Fruit fly (Drosophila melanogaster) whole organism, prepupa: ENCODE results near the gene cni.

ENCODE experiments used
- Blimp-1 ChIP-seq: fragments of 200-800 bp; sonication (Bioruptor generic); optimal IDR thresholded peaks from 3 replicates; lab custom pipeline; 2017; ENCODE audit warnings: missing biosample characterization, missing genetic modification characterization, mild to moderate bottlenecking, moderate library complexity, missing genetic modification reagents
- CG10631 ChIP-seq: fragments of 200-800 bp; sonication (Bioruptor generic); optimal IDR thresholded peaks from 2 replicates; lab custom pipeline; 2016; ENCODE audit warnings: missing biosample characterization, missing genetic modification characterization
- CG10669 ChIP-seq: fragments of 200-800 bp; sonication (Bioruptor generic); optimal IDR thresholded peaks from 3 replicates; lab custom pipeline; 2018; ENCODE audit warnings: missing biosample characterization, mild to moderate bottlenecking, missing genetic modification characterization, moderate library complexity
- CG11294 ChIP-seq: fragments of 200-800 bp; sonication (Bioruptor generic); IDR thresholded peaks from 2 replicates; pipeline ENCODE4 v1.3.6; 2022; ENCODE audit warnings: missing biosample characterization, missing genetic modification characterization
- CG11762 ChIP-seq: fragments of 200-800 bp; sonication (Bioruptor generic); optimal IDR thresholded peaks from 3 replicates; lab custom pipeline; 2016; ENCODE audit warnings: missing biosample characterization, missing genetic modification characterization; ENCODE audit not compliant: insufficient read depth
- CG11902 ChIP-seq: fragments of 200-800 bp; sonication (Bioruptor generic); optimal IDR thresholded peaks from 3 replicates; lab custom pipeline; 2016; ENCODE audit warnings: missing biosample characterization, missing genetic modification characterization
- CG15336 ChIP-seq: fragments of 200-800 bp; sonication (Bioruptor generic); IDR thresholded peaks from 2 replicates; pipeline ENCODE4 v1.3.6; 2022; ENCODE audit warnings: missing biosample characterization, missing genetic modification characterization
- CG1621 ChIP-seq: fragments of 200-800 bp; sonication (Bioruptor generic); optimal IDR thresholded peaks from 3 replicates; lab custom pipeline; 2018; ENCODE audit warnings: missing biosample characterization, mild to moderate bottlenecking, missing genetic modification characterization
- CG31627 ChIP-seq: fragments of 200-800 bp; sonication (Bioruptor generic); optimal IDR thresholded peaks from 3 replicates; lab custom pipeline; 2016; ENCODE audit warnings: missing biosample characterization, missing genetic modification characterization
- CG32006 ChIP-seq: fragments of 200-800 bp; sonication (Bioruptor generic); optimal IDR thresholded peaks from 3 replicates; lab custom pipeline; 2017; ENCODE audit warnings: missing biosample characterization, mild to moderate bottlenecking, missing genetic modification characterization
- CG34406 ChIP-seq: fragments of 200-800 bp; sonication (Bioruptor generic); optimal IDR thresholded peaks from 3 replicates; lab custom pipeline; 2016; ENCODE audit warnings: missing biosample characterization, missing genetic modification characterization
- CG3919 ChIP-seq: fragments of 200-800 bp; sonication (Bioruptor generic); optimal IDR thresholded peaks from 3 replicates; lab custom pipeline; 2016; ENCODE audit warnings: missing biosample characterization, missing genetic modification characterization
- CG4318 ChIP-seq: fragments of 200-800 bp; sonication (Bioruptor generic); optimal IDR thresholded peaks from 3 replicates; lab custom pipeline; 2017; ENCODE audit warnings: missing biosample characterization, mild to moderate bottlenecking, missing genetic modification characterization
- CG6163 ChIP-seq: fragments of 200-800 bp; sonication (Bioruptor generic); IDR thresholded peaks from 3 replicates; pipeline ENCODE4 v1.3.6; 2022; ENCODE audit warnings: missing biosample characterization, missing genetic modification characterization
- CG6276 ChIP-seq: fragments of 200-800 bp; sonication (Bioruptor generic); optimal IDR thresholded peaks from 2 replicates; lab custom pipeline; 2017; ENCODE audit warnings: missing biosample characterization, mild to moderate bottlenecking, missing genetic modification characterization
- CG6792 ChIP-seq: fragments of 200-800 bp; sonication (Bioruptor generic); optimal IDR thresholded peaks from 3 replicates; lab custom pipeline; 2016; ENCODE audit warnings: missing biosample characterization, missing genetic modification characterization
- CG6808 ChIP-seq: fragments of 200-800 bp; sonication (Bioruptor generic); optimal IDR thresholded peaks from 3 replicates; lab custom pipeline; 2017; ENCODE audit warnings: missing biosample characterization, missing genetic modification characterization, mild to moderate bottlenecking, moderate library complexity, missing genetic modification reagents
- CG6854 ChIP-seq: fragments of 200-800 bp; sonication (Bioruptor generic); optimal IDR thresholded peaks from 2 replicates; lab custom pipeline; 2017; ENCODE audit warnings: missing biosample characterization, mild to moderate bottlenecking, missing genetic modification characterization
- CG7368 ChIP-seq: fragments of 200-800 bp; sonication (Bioruptor generic); optimal IDR thresholded peaks from 3 replicates; lab custom pipeline; 2016; ENCODE audit warnings: missing biosample characterization, missing genetic modification characterization
- CG8119 ChIP-seq: fragments of 200-800 bp; sonication (Bioruptor generic); IDR thresholded peaks from 3 replicates; pipeline ENCODE4 v1.3.6; 2022; ENCODE audit warnings: missing biosample characterization, missing genetic modification characterization
- CG8632 ChIP-seq: fragments of 200-800 bp; sonication (Bioruptor generic); optimal IDR thresholded peaks from 3 replicates; lab custom pipeline; 2016; ENCODE audit warnings: missing biosample characterization, missing genetic modification characterization
- CG9139 ChIP-seq: fragments of 200-800 bp; sonication (Bioruptor generic); optimal IDR thresholded peaks from 3 replicates; lab custom pipeline; 2017; ENCODE audit warnings: missing biosample characterization, mild to moderate bottlenecking, missing genetic modification characterization
- Eip75B ChIP-seq: fragments of 200-800 bp; sonication (Bioruptor generic); optimal IDR thresholded peaks from 3 replicates; lab custom pipeline; 2016; ENCODE audit warnings: missing biosample characterization, missing genetic modification characterization
- Eip78C ChIP-seq: fragments of 200-800 bp; sonication (Bioruptor generic); peaks from one replicate; lab custom pipeline; 2016; ENCODE audit warnings: missing biosample characterization, missing genetic modification characterization
- Eip93F ChIP-seq: fragments of 200-800 bp; sonication (Bioruptor generic); optimal IDR thresholded peaks from 2 replicates; lab custom pipeline; 2016; ENCODE audit warnings: missing biosample characterization, mild to moderate bottlenecking, missing genetic modification characterization
- Ets21C ChIP-seq: fragments of 200-800 bp; sonication (Bioruptor generic); optimal IDR thresholded peaks from 3 replicates; lab custom pipeline; 2016; ENCODE audit warnings: missing biosample characterization, missing genetic modification characterization
- Gug ChIP-seq: fragments of 200-800 bp; sonication (Bioruptor generic); IDR thresholded peaks from 2 replicates; pipeline ENCODE4 v1.3.6; 2022; ENCODE audit warnings: missing biosample characterization, missing genetic modification characterization
- Hr38 ChIP-seq: sonication (Bioruptor generic); optimal IDR thresholded peaks from 2 replicates; lab custom pipeline; 2016; ENCODE audit warnings: missing biosample characterization, missing genetic modification characterization
- Hr39 ChIP-seq: fragments of 200-800 bp; sonication (Bioruptor generic); optimal IDR thresholded peaks from 2 replicates; lab custom pipeline; 2016; ENCODE audit warnings: missing biosample characterization, missing genetic modification characterization
- Hr4 ChIP-seq: fragments of 200-800 bp; sonication (Bioruptor generic); optimal IDR thresholded peaks from 3 replicates; lab custom pipeline; 2016; ENCODE audit warnings: missing biosample characterization, missing genetic modification characterization
- Lpt ChIP-seq: fragments of 200-800 bp; sonication (Bioruptor generic); optimal IDR thresholded peaks from 3 replicates; lab custom pipeline; 2016; ENCODE audit warnings: missing biosample characterization, missing genetic modification characterization
- Met ChIP-seq: fragments of 200-800 bp; sonication (Bioruptor generic); optimal IDR thresholded peaks from 3 replicates; lab custom pipeline; 2016; ENCODE audit warnings: missing biosample characterization, missing genetic modification characterization
- OdsH ChIP-seq: fragments of 200-800 bp; sonication (Bioruptor generic); optimal IDR thresholded peaks from 3 replicates; lab custom pipeline; 2016; ENCODE audit warnings: missing biosample characterization, missing genetic modification characterization
- Smox ChIP-seq: fragments of 200-800 bp; sonication (Bioruptor generic); optimal IDR thresholded peaks from 3 replicates; lab custom pipeline; 2016; ENCODE audit warnings: missing biosample characterization, missing genetic modification characterization
- Sox102F ChIP-seq: fragments of 200-800 bp; sonication (Bioruptor generic); optimal IDR thresholded peaks from 2 replicates; lab custom pipeline; 2016; ENCODE audit warnings: missing biosample characterization, mild to moderate bottlenecking, missing genetic modification characterization
- Sox14 ChIP-seq: fragments of 200-800 bp; sonication (Bioruptor generic); optimal IDR thresholded peaks from 3 replicates; lab custom pipeline; 2016; ENCODE audit warnings: missing biosample characterization, missing genetic modification characterization
- Sox15 ChIP-seq: fragments of 200-800 bp; sonication (Bioruptor generic); optimal IDR thresholded peaks from 3 replicates; lab custom pipeline; 2016; ENCODE audit warnings: missing biosample characterization, missing genetic modification characterization
- achi ChIP-seq: fragments of 200-800 bp; sonication (Bioruptor generic); optimal IDR thresholded peaks from 3 replicates; lab custom pipeline; 2016; ENCODE audit warnings: missing biosample characterization, missing genetic modification characterization
- acj6 ChIP-seq: fragments of 200-800 bp; sonication (Bioruptor generic); optimal IDR thresholded peaks from 3 replicates; lab custom pipeline; 2016; ENCODE audit warnings: missing biosample characterization, missing genetic modification characterization
- cyc ChIP-seq: fragments of 200-800 bp; sonication (Bioruptor generic); optimal IDR thresholded peaks from 3 replicates; lab custom pipeline; 2016; ENCODE audit warnings: missing biosample characterization, missing genetic modification characterization
- dac ChIP-seq: fragments of 200-800 bp; sonication (Bioruptor generic); optimal IDR thresholded peaks from 2 replicates; lab custom pipeline; 2017; ENCODE audit warnings: missing biosample characterization, mild to moderate bottlenecking, missing genetic modification characterization
- dsx ChIP-seq: fragments of 200-800 bp; optimal IDR thresholded peaks from 3 replicates; lab custom pipeline; 2019; ENCODE audit warnings: missing biosample characterization, mild to moderate bottlenecking, missing genetic modification characterization, moderate library complexity; ENCODE audit not compliant: poor library complexity, severe bottlenecking
- eg ChIP-seq: fragments of 200-800 bp; sonication (Bioruptor generic); IDR thresholded peaks from 3 replicates; pipeline ENCODE4 v1.3.6; 2022; ENCODE audit warnings: missing biosample characterization, missing genetic modification characterization
- esn ChIP-seq: fragments of 200-800 bp; sonication (Bioruptor generic); optimal IDR thresholded peaks from 2 replicates; lab custom pipeline; 2016; ENCODE audit warnings: missing biosample characterization, mild to moderate bottlenecking, missing genetic modification characterization, moderate library complexity
- fd59A ChIP-seq: fragments of 200-800 bp; sonication (Bioruptor generic); optimal IDR thresholded peaks from 2 replicates; lab custom pipeline; 2017; ENCODE audit warnings: missing biosample characterization, mild to moderate bottlenecking, missing genetic modification characterization, missing genetic modification reagents
- fkh ChIP-seq: fragments of 200-800 bp; sonication (Bioruptor generic); optimal IDR thresholded peaks from 3 replicates; lab custom pipeline; 2017; ENCODE audit warnings: missing biosample characterization, mild to moderate bottlenecking, missing genetic modification characterization, moderate library complexity
- net ChIP-seq: fragments of 200-800 bp; sonication (Bioruptor generic); optimal IDR thresholded peaks from 3 replicates; lab custom pipeline; 2016; ENCODE audit warnings: missing biosample characterization, missing genetic modification characterization
- pdm3 ChIP-seq: fragments of 200-800 bp; sonication (Bioruptor generic); optimal IDR thresholded peaks from 3 replicates; lab custom pipeline; 2016; ENCODE audit warnings: missing biosample characterization, missing genetic modification characterization
- spab ChIP-seq: fragments of 200-800 bp; sonication (Bioruptor generic); optimal IDR thresholded peaks from 2 replicates; lab custom pipeline; 2017; ENCODE audit warnings: missing biosample characterization, mild to moderate bottlenecking, missing genetic modification characterization, missing genetic modification reagents
- ss ChIP-seq, 2 experiments: fragments of 200-800 bp; sonication (Bioruptor generic); optimal IDR thresholded peaks; 2 replicates in 1 of 2; 3 replicates in 1 of 2; lab custom pipeline; 2017 to 2018; ENCODE audit warnings: mild to moderate bottlenecking in 2 of 2, missing biosample characterization in 2 of 2, missing genetic modification characterization in 2 of 2, moderate library complexity in 1 of 2
- svp ChIP-seq: fragments of 200-800 bp; sonication (Bioruptor generic); peaks from one replicate; lab custom pipeline; 2016; ENCODE audit warnings: missing biosample characterization, missing genetic modification characterization
- topi ChIP-seq: fragments of 200-800 bp; sonication (Bioruptor generic); optimal IDR thresholded peaks from 3 replicates; lab custom pipeline; 2016; ENCODE audit warnings: missing biosample characterization, missing genetic modification characterization

Gene cni

DNA sequence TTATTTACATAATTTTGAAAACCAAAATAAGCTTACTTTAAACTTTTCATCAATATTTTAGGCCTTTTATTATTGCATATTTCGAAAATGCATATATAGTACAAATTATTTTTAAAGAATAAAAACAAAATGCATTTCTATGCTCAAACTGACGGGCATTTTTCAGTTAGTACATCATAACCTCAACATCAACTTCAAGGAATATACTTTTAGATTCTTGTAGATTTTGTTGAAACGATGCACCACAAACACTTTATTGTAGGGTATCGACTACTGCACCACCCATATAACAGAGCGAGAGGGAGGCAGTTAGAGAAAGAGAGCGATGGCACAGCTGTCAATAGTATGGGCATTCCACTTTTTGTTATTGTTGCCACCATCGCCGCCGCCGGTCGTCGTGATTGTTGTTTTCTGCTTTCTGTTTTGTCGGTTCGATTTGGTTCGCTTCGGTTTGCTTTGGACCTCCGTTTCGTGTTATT is 30.7 kb downstream of the cni start:
- peak; percentile 96 for TF ChIP-seq CG4318 (GFP tag; lab: Kevin White, UChicago)
- TF ChIP-seq CG6276 (GFP tag; lab: Kevin White, UChicago): peak; percentile 92
- TF ChIP-seq CG6792 (GFP tag; lab: Kevin White, UChicago): peak; percentile 76
- peak; percentile 98 for TF ChIP-seq Hr4 (GFP tag; lab: Kevin White, UChicago)
- peak; percentile 77 for TF ChIP-seq CG11294 (GFP tag; lab: Robert Waterston, UW)
- TF ChIP-seq CG8119 (GFP tag; lab: Robert Waterston, UW): peak; percentile 94
- peak; percentile 89 for TF ChIP-seq CG3919
- peak; percentile 82 for TF ChIP-seq eg (GFP tag; lab: Robert Waterston, UW)
- peak; percentile 94 for TF ChIP-seq CG15336 (GFP tag; lab: Robert Waterston, UW)
- peak; percentile 75 for TF ChIP-seq esn (GFP tag; lab: Kevin White, UChicago)
- TF ChIP-seq CG6854 (GFP tag; lab: Kevin White, UChicago): peak; percentile 35
- peak; percentile 7 for TF ChIP-seq Blimp-1 (GFP tag; lab: Kevin White, UChicago)
- peak; percentile 73 for TF ChIP-seq Smox
- peak; percentile 41 for TF ChIP-seq CG9139 (GFP tag; lab: Kevin White, UChicago)
- TF ChIP-seq Eip93F (GFP tag; lab: Kevin White, UChicago): no peak
- TF ChIP-seq Eip75B (GFP tag; lab: Kevin White, UChicago): peak; percentile 89
- peak; percentile 72 for TF ChIP-seq CG6163 (GFP tag; lab: Robert Waterston, UW)
- peak; percentile 79 for TF ChIP-seq CG8632 (GFP tag; lab: Kevin White, UChicago)
- peak; percentile 52 for TF ChIP-seq cyc (GFP tag; lab: Kevin White, UChicago)
- TF ChIP-seq achi (GFP tag; lab: Kevin White, UChicago): peak; percentile 93
- peak; percentile 93 for TF ChIP-seq pdm3
- TF ChIP-seq Sox14: peak; percentile 91
- TF ChIP-seq fd59A (GFP tag; lab: Kevin White, UChicago): peak; percentile 89
- TF ChIP-seq Sox15: peak; percentile 59
- TF ChIP-seq Hr38 (GFP tag; lab: Kevin White, UChicago): peak; percentile 35
- peak; percentile 95 for TF ChIP-seq CG10631 (GFP tag; lab: Kevin White, UChicago)
- peak; percentile 63 for TF ChIP-seq Sox102F (GFP tag; lab: Kevin White, UChicago)
- peak; percentile 95 for TF ChIP-seq net (GFP tag; lab: Kevin White, UChicago)
- TF ChIP-seq spab (GFP tag; lab: Kevin White, UChicago): peak; percentile 79
- peak; percentile 91 for TF ChIP-seq acj6 (GFP tag; lab: Kevin White, UChicago)
- TF ChIP-seq CG31627 (GFP tag; lab: Kevin White, UChicago): peak; percentile 52
- TF ChIP-seq Eip78C: peak; percentile 97
- peak; percentile 73 for TF ChIP-seq topi (GFP tag; lab: Kevin White, UChicago)
- TF ChIP-seq Lpt (GFP tag; lab: Kevin White, UChicago): peak; percentile 94
- TF ChIP-seq CG1621 (tag; lab: Kevin White, UChicago): peak; percentile 76
- peak; percentile 63 for TF ChIP-seq fkh (GFP tag; lab: Kevin White, UChicago)
- peak; percentile 84 for TF ChIP-seq CG11762
- TF ChIP-seq dac (GFP tag; lab: Kevin White, UChicago): peak; percentile 93
- peak; percentile 42 for TF ChIP-seq Ets21C (GFP tag; lab: Kevin White, UChicago)
- peak; percentile 78 for TF ChIP-seq CG34406 (GFP tag; lab: Kevin White, UChicago)
- peak; percentile 71 for TF ChIP-seq Hr39 (GFP tag; lab: Kevin White, UChicago)
- peak; percentile 70 for TF ChIP-seq CG7368 (GFP tag; lab: Kevin White, UChicago)
- peak; percentile 83 for TF ChIP-seq CG10669
- TF ChIP-seq CG32006: peak; percentile 99
- peak; percentile 83 for TF ChIP-seq CG6808 (GFP tag; lab: Kevin White, UChicago)
- peak; percentile 79 for TF ChIP-seq svp (GFP tag; lab: Kevin White, UChicago)
- peak; percentile 81 for TF ChIP-seq Met (GFP tag; lab: Kevin White, UChicago)
- TF ChIP-seq Gug (GFP tag; lab: Robert Waterston, UW): peak; percentile 84
- peak; percentile 55 for TF ChIP-seq CG11902 (GFP tag; lab: Kevin White, UChicago)
- peak; percentile 71 to 74 for TF ChIP-seq ss (GFP tag; optimal IDR thresholded peaks at IDR 0.05; lab: Kevin White, UChicago)
- TF ChIP-seq OdsH (GFP tag; lab: Kevin White, UChicago): peak; percentile 93
- TF ChIP-seq dsx (GFP tag; lab: Kevin White, UChicago): peak; percentile 81
